Worm (Caenorhabditis elegans): ENCODE measurements around the gene F54F2.9.

- no peak for TF ChIP-seq him-1 (tag; optimal IDR thresholded peaks at IDR 0.05)
- TF ChIP-seq dao-5 (tag; optimal IDR thresholded peaks at IDR 0.05): no peak
- TF ChIP-seq W03F9.2 (tag; optimal IDR thresholded peaks at IDR 0.05): no peak
Observed at ce11 chrIII:8786077-8786476, 41.0 kb downstream of the F54F2.9 start, which contains the start of gene K02D10.8.
